Fruit fly (Drosophila melanogaster) whole organism, wandering third instar larva: ENCODE results near the gene betaggt-I.

ENCODE experiments used
- CG32264 ChIP-seq: fragments of 200-800 bp; sonication (Bioruptor generic); optimal IDR thresholded peaks from 2 replicates; lab custom pipeline; 2016; ENCODE audit warnings: missing biosample characterization, missing genetic modification characterization
- CG9705 ChIP-seq: fragments of 200-800 bp; sonication (Bioruptor generic); optimal IDR thresholded peaks from 2 replicates; lab custom pipeline; 2018; ENCODE audit warnings: missing biosample characterization, mild to moderate bottlenecking, missing genetic modification characterization
- CrebA ChIP-seq: fragments of 200-800 bp; sonication (Bioruptor generic); optimal IDR thresholded peaks from 2 replicates; lab custom pipeline; 2016; ENCODE audit warnings: missing biosample characterization, mild to moderate bottlenecking, missing genetic modification characterization, borderline replicate concordance
- Dfd ChIP-seq: fragments of >200 bp; optimal IDR thresholded peaks from 2 replicates; lab custom pipeline; 2017; ENCODE audit warnings: missing biosample characterization, missing genetic modification characterization
- Dif ChIP-seq: fragments of 200-275, 200-300 bp; sonication (Bioruptor generic); optimal IDR thresholded peaks from 2 replicates; lab custom pipeline; 2018; ENCODE audit warnings: missing biosample characterization, missing genetic modification characterization; ENCODE audit not compliant: partially characterized antibody
- GATAd ChIP-seq: sonication (Bioruptor generic); optimal IDR thresholded peaks from 2 replicates; lab custom pipeline; 2016; ENCODE audit warnings: missing biosample characterization, missing genetic modification characterization
- HLH106 ChIP-seq: fragments of 200-800 bp; optimal IDR thresholded peaks from 3 replicates; lab custom pipeline; 2019; ENCODE audit warnings: missing biosample characterization, mild to moderate bottlenecking, missing genetic modification characterization, moderate library complexity
- Hnf4 ChIP-seq: fragments of 200-800 bp; sonication (Bioruptor generic); optimal IDR thresholded peaks from 2 replicates; lab custom pipeline; 2016; ENCODE audit warnings: missing biosample characterization, mild to moderate bottlenecking, missing genetic modification characterization
- Hr78 ChIP-seq: fragments of >200 bp; optimal IDR thresholded peaks from 2 replicates; lab custom pipeline; 2017; ENCODE audit warnings: missing biosample characterization, missing genetic modification characterization
- Hr83 ChIP-seq: fragments of 200-300 bp; sonication (Bioruptor generic); optimal IDR thresholded peaks from 2 replicates; lab custom pipeline; 2016; ENCODE audit warnings: missing biosample characterization, mild to moderate bottlenecking, missing genetic modification characterization, moderate library complexity; ENCODE audit not compliant: poor library complexity, severe bottlenecking
- Jra ChIP-seq: sonication (Bioruptor generic); optimal IDR thresholded peaks from 2 replicates; lab custom pipeline; 2016; ENCODE audit warnings: missing biosample characterization, missing genetic modification characterization
- Mio ChIP-seq: sonication (Bioruptor generic); optimal IDR thresholded peaks from 2 replicates; lab custom pipeline; 2016; ENCODE audit warnings: missing biosample characterization, missing genetic modification characterization
- N ChIP-seq: fragments of >200 bp; optimal IDR thresholded peaks from 2 replicates; lab custom pipeline; 2018; ENCODE audit warnings: missing biosample characterization, missing external identifiers, missing genetic modification characterization
- OdsH ChIP-seq: fragments of 200-800 bp; sonication (Bioruptor generic); optimal IDR thresholded peaks from 2 replicates; lab custom pipeline; 2016; ENCODE audit warnings: missing biosample characterization, mild to moderate bottlenecking, missing genetic modification characterization
- Sp1 ChIP-seq: fragments of 200-800 bp; sonication (Bioruptor generic); optimal IDR thresholded peaks from 3 replicates; lab custom pipeline; 2019; ENCODE audit warnings: missing biosample characterization, mild to moderate bottlenecking, missing genetic modification characterization, moderate library complexity
- Vsx2 ChIP-seq: fragments of 200-300, 225-300 bp; sonication (Bioruptor generic); optimal IDR thresholded peaks from 2 replicates; lab custom pipeline; 2018; ENCODE audit warnings: missing biosample characterization, missing genetic modification characterization; ENCODE audit not compliant: partially characterized antibody
- br ChIP-seq: fragments of 200-800 bp; sonication (Bioruptor generic); optimal IDR thresholded peaks from 2 replicates; lab custom pipeline; 2016; ENCODE audit warnings: missing biosample characterization, missing genetic modification characterization
- dl ChIP-seq, 2 experiments: fragments of 175-275, 200-275 bp in 1 of 2; fragments of 200-275 bp in 1 of 2; sonication (Bioruptor generic); optimal IDR thresholded peaks; lab custom pipeline; 2018; ENCODE audit warnings: mild to moderate bottlenecking in 2 of 2, missing biosample characterization in 2 of 2, missing genetic modification characterization in 2 of 2, moderate library complexity in 2 of 2; ENCODE audit not compliant: partially characterized antibody in 2 of 2, insufficient read depth in 1 of 2
- dmrt93B ChIP-seq: fragments of 200-800 bp; sonication (Bioruptor generic); optimal IDR thresholded peaks from 2 replicates; lab custom pipeline; 2018; ENCODE audit warnings: missing biosample characterization, mild to moderate bottlenecking, missing genetic modification characterization
- dsf ChIP-seq: sonication (Bioruptor generic); optimal IDR thresholded peaks from 2 replicates; lab custom pipeline; 2016; ENCODE audit warnings: missing biosample characterization, missing genetic modification characterization, borderline replicate concordance
- ey ChIP-seq: fragments of 200-800 bp; sonication (Bioruptor generic); optimal IDR thresholded peaks from 2 replicates; lab custom pipeline; 2016; ENCODE audit warnings: missing biosample characterization, missing genetic modification characterization
- foxo ChIP-seq, 2 experiments: fragments of 200-800 bp; sonication (Bioruptor generic); optimal IDR thresholded peaks; 2 replicates in 1 of 2; 3 replicates in 1 of 2; lab custom pipeline; 2016 to 2017; ENCODE audit warnings: missing biosample characterization in 2 of 2, missing genetic modification characterization in 2 of 2
- fru ChIP-seq: fragments of 200-800 bp; sonication (Bioruptor generic); optimal IDR thresholded peaks from 3 replicates; lab custom pipeline; 2016; ENCODE audit warnings: missing biosample characterization, mild to moderate bottlenecking, missing genetic modification characterization
- h ChIP-seq: fragments of 200-800 bp; sonication (Bioruptor generic); optimal IDR thresholded peaks from 3 replicates; lab custom pipeline; 2016; ENCODE audit warnings: missing biosample characterization, mild to moderate bottlenecking, missing genetic modification characterization
- jim ChIP-seq: fragments of 175-275, 200-325 bp; sonication (Bioruptor generic); optimal IDR thresholded peaks from 2 replicates; lab custom pipeline; 2016; ENCODE audit warnings: missing biosample characterization, mild to moderate bottlenecking, missing genetic modification characterization
- lola ChIP-seq: fragments of >200 bp; optimal IDR thresholded peaks from 2 replicates; lab custom pipeline; 2017; ENCODE audit warnings: missing biosample characterization, missing genetic modification characterization
- pan ChIP-seq: fragments of >200 bp; optimal IDR thresholded peaks from 2 replicates; lab custom pipeline; 2017
- psq ChIP-seq: fragments of 200-800 bp; sonication (Bioruptor generic); optimal IDR thresholded peaks from 3 replicates; lab custom pipeline; 2017; ENCODE audit warnings: missing biosample characterization, mild to moderate bottlenecking, missing genetic modification characterization, moderate library complexity
- rgr ChIP-seq: fragments of 200-800 bp; sonication (Bioruptor generic); optimal IDR thresholded peaks from 3 replicates; lab custom pipeline; 2016; ENCODE audit warnings: missing biosample characterization, mild to moderate bottlenecking, missing genetic modification characterization
- sv ChIP-seq: fragments of 200-800 bp; sonication (Bioruptor generic); optimal IDR thresholded peaks from 3 replicates; lab custom pipeline; 2016; ENCODE audit warnings: missing biosample characterization, missing genetic modification characterization
- tai ChIP-seq: sonication (Bioruptor generic); optimal IDR thresholded peaks from 2 replicates; lab custom pipeline; 2016; ENCODE audit warnings: missing biosample characterization, missing genetic modification characterization
- usp ChIP-seq: fragments of >200 bp; optimal IDR thresholded peaks from 2 replicates; lab custom pipeline; 2017; ENCODE audit warnings: missing biosample characterization, missing genetic modification characterization

Gene betaggt-I

DNA sequence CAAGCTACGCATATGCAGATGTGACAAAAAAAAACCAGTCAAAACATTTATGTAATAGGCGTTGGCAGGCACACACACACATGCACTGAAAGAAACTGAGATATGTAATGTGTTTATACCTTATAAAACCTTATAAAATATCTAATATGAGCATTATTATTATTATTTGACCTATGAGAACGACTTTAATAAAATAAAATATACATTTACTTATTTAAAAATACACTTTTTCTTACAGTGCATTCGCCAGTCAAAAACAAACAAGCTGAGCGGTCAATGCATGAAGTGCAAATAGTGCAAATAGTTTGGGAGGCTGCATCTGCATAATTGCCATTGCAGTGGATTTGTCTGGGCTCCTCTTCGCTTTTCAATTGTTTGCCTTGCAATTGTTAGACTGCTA, 37.4 kb upstream of the betaggt-I start:
- TF ChIP-seq dsf (GFP tag; lab: Kevin White, UChicago) = no peak
- TF ChIP-seq lola = no peak
- peak; percentile 3 for TF ChIP-seq sv (GFP tag; lab: Kevin White, UChicago)
- TF ChIP-seq h = peak; percentile 16
- no peak for TF ChIP-seq dl (GFP tag; optimal IDR thresholded peaks at IDR 0.05; lab: Kevin White, UChicago; ENCODE audit: insufficient read depth in 1 of 2, partially characterized antibody in 2 of 2)

DNA sequence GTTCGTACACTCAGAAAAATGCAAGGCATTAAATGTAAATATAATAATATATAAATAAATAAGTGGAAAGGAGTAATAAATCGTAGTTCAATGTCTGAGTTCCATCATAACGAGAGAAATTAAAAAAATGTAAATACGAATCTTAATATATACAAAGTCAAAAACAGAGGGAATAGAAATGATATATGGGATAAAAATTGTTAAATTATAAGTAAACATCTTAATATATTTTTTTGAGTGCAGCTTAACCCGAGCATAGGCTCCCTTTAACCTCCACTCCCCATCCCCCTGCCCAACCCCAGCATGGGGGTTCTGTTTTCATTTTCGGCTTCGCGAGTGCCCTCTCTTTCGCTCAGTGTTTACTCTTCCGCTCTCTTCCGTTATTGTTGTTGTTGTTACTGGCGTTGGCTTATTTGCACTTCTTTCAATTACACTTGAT, 29.6 kb upstream of the betaggt-I start:
- TF ChIP-seq foxo (GFP tag; optimal IDR thresholded peaks at IDR 0.05; lab: Kevin White, UChicago) (peak in 1 of 2 experiments; percentile 44), psq (GFP tag; lab: Kevin White, UChicago) (peak; percentile 64), Sp1 (peak; percentile 19), dmrt93B (peak; percentile 15), HLH106 (tag; lab: Kevin White, UChicago) (peak; percentile 41), Jra (GFP tag; lab: Kevin White, UChicago) (no peak)

DNA sequence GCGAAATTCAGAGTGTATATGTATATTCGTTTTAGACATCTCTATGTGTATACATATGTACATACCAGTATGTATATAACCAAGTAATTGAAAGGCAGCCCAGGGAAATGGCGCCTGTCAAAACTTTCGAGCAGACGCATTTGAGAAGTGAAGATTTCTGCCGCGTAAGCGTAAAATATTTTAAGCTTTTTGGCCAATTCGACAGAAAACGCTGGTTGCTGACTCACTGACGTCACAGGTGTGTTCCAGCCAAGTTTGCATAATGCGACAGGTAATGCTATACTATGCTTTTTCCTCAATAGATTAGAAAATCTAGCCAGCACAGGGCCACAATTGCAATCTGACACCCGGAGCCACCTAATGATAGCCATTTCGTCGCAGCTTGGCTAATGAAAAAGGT, 28.6 kb upstream of the betaggt-I start:
- TF ChIP-seq usp = no peak
- no peak for TF ChIP-seq OdsH (GFP tag; lab: Kevin White, UChicago)
- TF ChIP-seq psq (GFP tag; lab: Kevin White, UChicago) = no peak
- no peak for TF ChIP-seq HLH106 (tag; lab: Kevin White, UChicago)
- no peak for TF ChIP-seq Hr83 (GFP tag; lab: Kevin White, UChicago)
- no peak for TF ChIP-seq Mio (GFP tag; lab: Kevin White, UChicago)
- TF ChIP-seq lola = no peak
- no peak for TF ChIP-seq br (GFP tag; lab: Kevin White, UChicago)
- TF ChIP-seq GATAd (GFP tag; lab: Kevin White, UChicago) = no peak
- no peak for TF ChIP-seq Dif
- TF ChIP-seq Hr78 = no peak
- no peak for TF ChIP-seq CrebA
- no peak for TF ChIP-seq h
- TF ChIP-seq ey = no peak
- no peak for TF ChIP-seq CG9705 (GFP tag; lab: Kevin White, UChicago)

DNA sequence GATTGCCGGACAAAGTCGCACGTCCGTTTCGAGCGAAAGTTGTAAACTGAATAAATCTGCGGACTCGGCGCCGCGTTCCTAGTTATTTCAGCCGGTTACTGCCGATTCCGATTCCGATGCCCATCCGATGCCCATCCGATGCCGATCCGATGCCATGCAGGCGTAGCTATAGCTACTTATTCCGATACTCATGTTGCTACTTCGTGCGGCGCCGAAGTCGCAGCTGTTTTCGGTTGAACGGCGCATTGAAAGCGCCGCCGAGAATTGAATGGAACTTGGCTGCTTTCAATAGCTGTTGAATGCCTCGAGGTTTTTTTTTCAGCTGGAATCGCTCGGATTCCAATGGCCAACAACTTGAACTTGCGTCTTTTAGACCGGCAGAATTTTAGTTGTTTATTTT, 17.0 kb upstream of the betaggt-I start:
- TF ChIP-seq jim (GFP tag; lab: Kevin White, UChicago) (no peak), usp (no peak), CG9705 (GFP tag; lab: Kevin White, UChicago) (no peak), pan (lab: Kevin White, UChicago) (no peak), Dif (no peak), Mio (GFP tag; lab: Kevin White, UChicago) (no peak), Hnf4 (GFP tag; lab: Kevin White, UChicago) (no peak), Sp1 (no peak), foxo (GFP tag; optimal IDR thresholded peaks at IDR 0.05; lab: Kevin White, UChicago) (no peak), HLH106 (tag; lab: Kevin White, UChicago) (no peak), Dfd (GFP tag; lab: Kevin White, UChicago) (no peak)

DNA sequence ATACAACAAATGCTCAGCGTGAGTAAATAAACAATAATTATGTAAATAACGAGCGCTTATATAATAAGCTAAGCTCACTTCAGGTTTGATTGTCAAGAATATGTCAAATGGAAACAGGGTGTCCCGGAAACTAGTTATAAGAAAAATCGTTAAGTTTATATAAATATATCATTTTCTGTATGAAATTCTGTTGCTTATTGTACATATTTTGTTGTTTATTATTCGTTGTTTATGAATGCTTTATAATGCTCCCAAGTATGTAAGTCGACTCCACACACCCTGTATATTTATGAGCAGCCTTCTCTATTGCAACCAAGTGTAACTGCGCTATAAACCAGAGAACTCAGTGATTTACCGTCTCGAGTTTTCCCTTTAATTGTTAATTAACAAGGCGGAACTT, 14.8 kb upstream of the betaggt-I start:
- TF ChIP-seq GATAd (GFP tag; lab: Kevin White, UChicago) (no peak), ey (no peak), N (GFP tag; lab: Kevin White, UChicago) (no peak)

DNA sequence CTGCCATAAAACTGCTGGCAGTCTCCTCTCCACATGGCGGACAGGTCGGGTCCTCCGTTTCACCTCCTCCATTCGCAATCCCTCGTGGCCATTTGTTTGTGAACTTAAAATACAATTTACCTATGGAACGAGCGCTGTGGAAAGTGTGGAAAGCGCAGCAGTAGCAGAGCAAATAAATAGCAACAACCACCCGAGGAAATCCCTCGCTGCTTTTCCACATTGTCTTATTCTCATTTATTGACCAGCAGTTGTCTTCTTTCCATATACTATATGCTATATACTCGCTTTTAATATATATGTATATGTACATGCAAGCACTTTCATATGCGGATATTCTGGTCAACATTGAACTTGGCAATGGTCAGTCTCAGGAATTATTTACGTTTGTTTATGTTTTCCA, 13.1 kb upstream of the betaggt-I start, which contains the start of gene hoe1:
hoe1 (minus strand) TSS at position 101 of the 400 bp plus-strand sequence.
- TF ChIP-seq fru (no peak), Hr78 (no peak), CrebA (no peak), tai (GFP tag; lab: Kevin White, UChicago) (no peak), rgr (GFP tag; lab: Kevin White, UChicago) (no peak), HLH106 (tag; lab: Kevin White, UChicago) (no peak), OdsH (GFP tag; lab: Kevin White, UChicago) (no peak), GATAd (GFP tag; lab: Kevin White, UChicago) (no peak), dsf (GFP tag; lab: Kevin White, UChicago) (no peak), psq (GFP tag; lab: Kevin White, UChicago) (no peak), Vsx2 (GFP tag; lab: Kevin White, UChicago) (no peak), CG32264 (GFP tag; lab: Kevin White, UChicago) (no peak)
